Fruit fly (Drosophila melanogaster) whole organism, wandering third instar larva: Measurements from ENCODE around the gene CG12729.

Source experiments
- Abd-B ChIP-seq: fragments of >200 bp; optimal IDR thresholded peaks from 2 replicates; lab custom pipeline; 2017; ENCODE audit warnings: missing biosample characterization, missing genetic modification characterization
- CrebA ChIP-seq: fragments of 200-800 bp; sonication (Bioruptor generic); optimal IDR thresholded peaks from 2 replicates; lab custom pipeline; 2016; ENCODE audit warnings: missing biosample characterization, mild to moderate bottlenecking, missing genetic modification characterization, borderline replicate concordance
- Dfd ChIP-seq: fragments of >200 bp; optimal IDR thresholded peaks from 2 replicates; lab custom pipeline; 2017; ENCODE audit warnings: missing biosample characterization, missing genetic modification characterization
- Dif ChIP-seq: fragments of 200-275, 200-300 bp; sonication (Bioruptor generic); optimal IDR thresholded peaks from 2 replicates; lab custom pipeline; 2018; ENCODE audit warnings: missing biosample characterization, missing genetic modification characterization; ENCODE audit not compliant: partially characterized antibody
- GATAd ChIP-seq: sonication (Bioruptor generic); optimal IDR thresholded peaks from 2 replicates; lab custom pipeline; 2016; ENCODE audit warnings: missing biosample characterization, missing genetic modification characterization
- HLH106 ChIP-seq: fragments of 200-800 bp; optimal IDR thresholded peaks from 3 replicates; lab custom pipeline; 2019; ENCODE audit warnings: missing biosample characterization, mild to moderate bottlenecking, missing genetic modification characterization, moderate library complexity
- Hnf4 ChIP-seq: fragments of 200-800 bp; sonication (Bioruptor generic); optimal IDR thresholded peaks from 2 replicates; lab custom pipeline; 2016; ENCODE audit warnings: missing biosample characterization, mild to moderate bottlenecking, missing genetic modification characterization
- Hr78 ChIP-seq: fragments of >200 bp; optimal IDR thresholded peaks from 2 replicates; lab custom pipeline; 2017; ENCODE audit warnings: missing biosample characterization, missing genetic modification characterization
- Hr83 ChIP-seq: fragments of 200-300 bp; sonication (Bioruptor generic); optimal IDR thresholded peaks from 2 replicates; lab custom pipeline; 2016; ENCODE audit warnings: missing biosample characterization, mild to moderate bottlenecking, missing genetic modification characterization, moderate library complexity; ENCODE audit not compliant: poor library complexity, severe bottlenecking
- Jra ChIP-seq: sonication (Bioruptor generic); optimal IDR thresholded peaks from 2 replicates; lab custom pipeline; 2016; ENCODE audit warnings: missing biosample characterization, missing genetic modification characterization
- Mio ChIP-seq: sonication (Bioruptor generic); optimal IDR thresholded peaks from 2 replicates; lab custom pipeline; 2016; ENCODE audit warnings: missing biosample characterization, missing genetic modification characterization
- Myc ChIP-seq: fragments of >200 bp; optimal IDR thresholded peaks from 2 replicates; lab custom pipeline; 2017
- N ChIP-seq: fragments of >200 bp; optimal IDR thresholded peaks from 2 replicates; lab custom pipeline; 2018; ENCODE audit warnings: missing biosample characterization, missing external identifiers, missing genetic modification characterization
- OdsH ChIP-seq: fragments of 200-800 bp; sonication (Bioruptor generic); optimal IDR thresholded peaks from 2 replicates; lab custom pipeline; 2016; ENCODE audit warnings: missing biosample characterization, mild to moderate bottlenecking, missing genetic modification characterization
- Rel ChIP-seq, 2 experiments: fragments of 200-800 bp; sonication (Bioruptor generic) in 1 of 2; optimal IDR thresholded peaks; 2 replicates in 1 of 2; 3 replicates in 1 of 2; lab custom pipeline; 2016 to 2019; ENCODE audit warnings: mild to moderate bottlenecking in 2 of 2, missing biosample characterization in 2 of 2, missing genetic modification characterization in 2 of 2, moderate library complexity in 1 of 2
- Sp1 ChIP-seq: fragments of 200-800 bp; sonication (Bioruptor generic); optimal IDR thresholded peaks from 3 replicates; lab custom pipeline; 2019; ENCODE audit warnings: missing biosample characterization, mild to moderate bottlenecking, missing genetic modification characterization, moderate library complexity
- Vsx2 ChIP-seq: fragments of 200-300, 225-300 bp; sonication (Bioruptor generic); optimal IDR thresholded peaks from 2 replicates; lab custom pipeline; 2018; ENCODE audit warnings: missing biosample characterization, missing genetic modification characterization; ENCODE audit not compliant: partially characterized antibody
- br ChIP-seq: fragments of 200-800 bp; sonication (Bioruptor generic); optimal IDR thresholded peaks from 2 replicates; lab custom pipeline; 2016; ENCODE audit warnings: missing biosample characterization, missing genetic modification characterization
- brk ChIP-seq: fragments of 200-800 bp; sonication (Bioruptor generic); optimal IDR thresholded peaks from 2 replicates; lab custom pipeline; 2016; ENCODE audit warnings: missing biosample characterization, mild to moderate bottlenecking, missing genetic modification characterization
- dl ChIP-seq, 2 experiments: fragments of 175-275, 200-275 bp in 1 of 2; fragments of 200-275 bp in 1 of 2; sonication (Bioruptor generic); optimal IDR thresholded peaks; lab custom pipeline; 2018; ENCODE audit warnings: mild to moderate bottlenecking in 2 of 2, missing biosample characterization in 2 of 2, missing genetic modification characterization in 2 of 2, moderate library complexity in 2 of 2; ENCODE audit not compliant: partially characterized antibody in 2 of 2, insufficient read depth in 1 of 2
- dmrt93B ChIP-seq: fragments of 200-800 bp; sonication (Bioruptor generic); optimal IDR thresholded peaks from 2 replicates; lab custom pipeline; 2018; ENCODE audit warnings: missing biosample characterization, mild to moderate bottlenecking, missing genetic modification characterization
- dsf ChIP-seq: sonication (Bioruptor generic); optimal IDR thresholded peaks from 2 replicates; lab custom pipeline; 2016; ENCODE audit warnings: missing biosample characterization, missing genetic modification characterization, borderline replicate concordance
- foxo ChIP-seq, 2 experiments: fragments of 200-800 bp; sonication (Bioruptor generic); optimal IDR thresholded peaks; 2 replicates in 1 of 2; 3 replicates in 1 of 2; lab custom pipeline; 2016 to 2017; ENCODE audit warnings: missing biosample characterization in 2 of 2, missing genetic modification characterization in 2 of 2
- fru ChIP-seq: fragments of 200-800 bp; sonication (Bioruptor generic); optimal IDR thresholded peaks from 3 replicates; lab custom pipeline; 2016; ENCODE audit warnings: missing biosample characterization, mild to moderate bottlenecking, missing genetic modification characterization
- h ChIP-seq: fragments of 200-800 bp; sonication (Bioruptor generic); optimal IDR thresholded peaks from 3 replicates; lab custom pipeline; 2016; ENCODE audit warnings: missing biosample characterization, mild to moderate bottlenecking, missing genetic modification characterization
- pan ChIP-seq: fragments of >200 bp; optimal IDR thresholded peaks from 2 replicates; lab custom pipeline; 2017
- psq ChIP-seq: fragments of 200-800 bp; sonication (Bioruptor generic); optimal IDR thresholded peaks from 3 replicates; lab custom pipeline; 2017; ENCODE audit warnings: missing biosample characterization, mild to moderate bottlenecking, missing genetic modification characterization, moderate library complexity
- rgr ChIP-seq: fragments of 200-800 bp; sonication (Bioruptor generic); optimal IDR thresholded peaks from 3 replicates; lab custom pipeline; 2016; ENCODE audit warnings: missing biosample characterization, mild to moderate bottlenecking, missing genetic modification characterization
- sage ChIP-seq: fragments of 200-800 bp; sonication (Bioruptor generic); optimal IDR thresholded peaks from 2 replicates; lab custom pipeline; 2016; ENCODE audit warnings: missing biosample characterization, mild to moderate bottlenecking, missing genetic modification characterization
- sv ChIP-seq: fragments of 200-800 bp; sonication (Bioruptor generic); optimal IDR thresholded peaks from 3 replicates; lab custom pipeline; 2016; ENCODE audit warnings: missing biosample characterization, missing genetic modification characterization
- usp ChIP-seq: fragments of >200 bp; optimal IDR thresholded peaks from 2 replicates; lab custom pipeline; 2017; ENCODE audit warnings: missing biosample characterization, missing genetic modification characterization
- woc ChIP-seq: sonication (Bioruptor generic); optimal IDR thresholded peaks from 2 replicates; lab custom pipeline; 2016; ENCODE audit warnings: missing biosample characterization, mild to moderate bottlenecking, missing genetic modification characterization

The CG12729 gene

DNA sequence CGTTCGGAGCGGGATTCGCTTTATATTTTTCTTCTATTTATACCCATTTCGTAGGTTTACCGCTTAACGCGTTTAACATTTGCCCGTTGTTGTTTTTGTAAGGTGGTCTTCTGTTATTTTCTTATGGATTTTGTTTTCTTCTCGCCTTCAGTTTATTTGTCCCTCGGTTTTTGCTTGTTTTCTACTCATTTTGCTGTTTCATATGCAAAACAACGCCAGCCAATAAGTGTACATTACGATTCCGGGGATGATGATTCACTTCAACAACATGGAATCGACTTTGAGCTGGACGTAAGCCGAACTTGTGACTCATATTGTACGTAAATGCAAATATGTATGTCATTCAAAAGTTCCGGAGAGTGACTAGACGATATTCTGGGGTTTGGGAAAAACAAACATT lies 47.4 kb downstream of the CG12729 start:
- TF ChIP-seq sage (GFP tag; lab: Kevin White, UChicago) (no peak), usp (GFP tag; lab: Kevin White, UChicago) (no peak), dl (GFP tag; optimal IDR thresholded peaks at IDR 0.05; lab: Kevin White, UChicago; ENCODE audit: insufficient read depth in 1 of 2, partially characterized antibody in 2 of 2) (no peak), rgr (GFP tag; lab: Kevin White, UChicago) (no peak), Hr78 (GFP tag; lab: Kevin White, UChicago) (no peak), pan (lab: Kevin White, UChicago) (no peak), Abd-B (no peak), h (no peak), Hnf4 (GFP tag; lab: Kevin White, UChicago) (no peak), Vsx2 (GFP tag; lab: Kevin White, UChicago) (no peak), OdsH (GFP tag; lab: Kevin White, UChicago) (no peak), Sp1 (GFP tag; lab: Kevin White, UChicago) (no peak)

DNA sequence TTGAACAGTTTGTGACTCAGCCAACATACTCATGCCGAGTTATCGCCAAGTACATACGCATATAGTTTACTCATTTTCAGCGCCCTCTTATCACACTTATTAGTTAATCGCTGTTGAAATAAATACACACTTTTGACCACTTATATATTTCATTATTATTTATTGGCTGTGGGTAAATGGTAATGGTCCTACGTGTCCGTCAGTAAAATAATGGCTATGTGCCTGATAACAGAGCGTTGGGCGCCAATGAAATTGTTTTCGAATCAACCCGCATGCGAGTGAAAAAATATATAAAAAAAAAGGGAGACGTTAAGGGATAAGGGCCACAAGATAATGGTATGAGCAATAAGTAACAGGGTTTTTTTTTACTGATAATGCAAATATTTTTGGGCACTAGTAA lies 48.1 kb downstream of the CG12729 start:
- TF ChIP-seq Rel (GFP tag; optimal IDR thresholded peaks at IDR 0.05; lab: Kevin White, UChicago) (no peak), Rel (tag; optimal IDR thresholded peaks at IDR 0.05; lab: Kevin White, UChicago) (no peak), OdsH (GFP tag; lab: Kevin White, UChicago) (no peak), CrebA (GFP tag; lab: Kevin White, UChicago) (no peak), Jra (GFP tag; lab: Kevin White, UChicago) (no peak), foxo (GFP tag; optimal IDR thresholded peaks at IDR 0.05; lab: Kevin White, UChicago) (no peak), Mio (GFP tag; lab: Kevin White, UChicago) (no peak), Hr78 (GFP tag; lab: Kevin White, UChicago) (no peak), sv (GFP tag; lab: Kevin White, UChicago) (no peak), h (no peak), dmrt93B (GFP tag; lab: Kevin White, UChicago) (no peak), Dfd (GFP tag; lab: Kevin White, UChicago) (no peak), fru (GFP tag; lab: Kevin White, UChicago) (no peak), brk (GFP tag; lab: Kevin White, UChicago) (no peak), psq (GFP tag; lab: Kevin White, UChicago) (no peak), usp (GFP tag; lab: Kevin White, UChicago) (no peak), rgr (GFP tag; lab: Kevin White, UChicago) (no peak), sage (GFP tag; lab: Kevin White, UChicago) (no peak)
- TF ChIP-seq, all 38 proteins: peak for 0

DNA sequence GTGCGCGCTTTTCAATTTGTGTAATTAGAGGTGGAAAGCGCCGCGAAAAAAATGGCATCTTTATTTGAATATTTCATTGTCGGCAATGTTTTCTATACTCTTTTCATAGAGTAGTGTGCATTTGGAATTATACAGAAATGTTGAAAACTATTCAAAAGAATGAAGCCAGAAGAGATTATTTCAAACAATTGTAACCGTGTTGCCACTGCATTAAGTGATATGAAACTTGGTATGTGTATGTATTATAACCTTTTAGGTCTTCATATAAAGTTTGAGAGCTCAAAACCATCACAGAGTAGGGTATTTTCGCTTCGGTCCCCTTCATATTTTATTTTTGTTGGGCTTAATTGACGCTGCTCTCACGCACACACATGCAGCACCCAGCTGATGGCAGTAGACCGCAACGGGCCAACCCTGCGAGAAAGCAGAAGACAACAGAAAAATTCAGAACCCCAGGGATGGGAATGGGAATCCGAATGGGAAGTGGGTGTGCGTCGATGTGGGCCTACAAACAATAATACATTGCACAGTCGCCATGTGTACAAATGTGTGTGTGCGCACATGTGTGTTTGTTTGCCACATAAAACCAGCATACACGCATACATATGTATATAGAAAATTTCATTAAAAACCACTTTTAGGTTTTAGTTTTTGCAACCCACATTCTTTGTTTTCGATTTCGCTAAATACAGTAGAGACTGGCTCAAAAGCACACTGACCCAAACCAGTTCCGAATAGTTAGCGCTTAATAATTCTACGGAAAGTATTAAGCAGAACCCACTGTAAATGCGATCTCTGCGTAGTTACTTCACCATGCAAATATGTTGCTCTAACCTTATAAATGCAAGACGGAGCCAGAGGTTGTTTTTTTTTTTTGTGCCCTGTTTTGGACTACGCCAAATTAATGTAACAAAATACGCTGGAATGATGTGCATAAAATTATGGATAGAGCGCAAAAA lies 49.7 kb downstream of the CG12729 start:
- no peak for TF ChIP-seq dmrt93B (GFP tag; lab: Kevin White, UChicago)
- no peak for TF ChIP-seq sage (GFP tag; lab: Kevin White, UChicago)
- peak in 1 of 2 experiments; percentile 20 for TF ChIP-seq foxo (GFP tag; optimal IDR thresholded peaks at IDR 0.05; lab: Kevin White, UChicago)
- TF ChIP-seq dsf (GFP tag; lab: Kevin White, UChicago): no peak
- TF ChIP-seq pan (lab: Kevin White, UChicago): no peak
- no peak for TF ChIP-seq brk (GFP tag; lab: Kevin White, UChicago)
- TF ChIP-seq fru (GFP tag; lab: Kevin White, UChicago): peak; percentile 5
- peak; percentile 7 for TF ChIP-seq Hnf4 (GFP tag; lab: Kevin White, UChicago)
- peak; percentile 19 for TF ChIP-seq woc
- TF ChIP-seq Dif: no peak
- TF ChIP-seq Myc (lab: Kevin White, UChicago): no peak
- TF ChIP-seq Sp1 (GFP tag; lab: Kevin White, UChicago): no peak
- no peak for TF ChIP-seq br (GFP tag; lab: Kevin White, UChicago)
- peak; percentile 14 for TF ChIP-seq HLH106 (tag; lab: Kevin White, UChicago)
- no peak for TF ChIP-seq Abd-B
- no peak for TF ChIP-seq GATAd (GFP tag; lab: Kevin White, UChicago)
- TF ChIP-seq Hr83 (GFP tag; lab: Kevin White, UChicago): no peak
- TF ChIP-seq usp (GFP tag; lab: Kevin White, UChicago): no peak
- TF ChIP-seq N (GFP tag; lab: Kevin White, UChicago): no peak
